Worm (Caenorhabditis elegans) whole organism, late embryonic: ENCODE results near the gene T16D1.1.

Source experiments
- C38D4.7 ChIP-seq: fragments of 200-800 bp; sonication (Bioruptor generic); optimal IDR thresholded peaks from 2 replicates; lab custom pipeline; 2018; ENCODE audit warnings: mild to moderate bottlenecking, missing genetic modification characterization, moderate library complexity, missing compliant biosample characterization
- K02D7.2 ChIP-seq: sonication (generic microtip); optimal IDR thresholded peaks from 2 replicates; lab custom pipeline; 2017; ENCODE audit warnings: mild to moderate bottlenecking, missing genetic modification characterization, missing compliant biosample characterization
- T23F11.4 ChIP-seq: fragments of 200-800 bp; sonication (Bioruptor generic); optimal IDR thresholded peaks from 2 replicates; lab custom pipeline; 2018; ENCODE audit warnings: mild to moderate bottlenecking, missing genetic modification characterization, missing compliant biosample characterization
- ceh-18 ChIP-seq: sonication (generic microtip); optimal IDR thresholded peaks from 2 replicates; lab custom pipeline; 2016; ENCODE audit warnings: missing genetic modification characterization, missing compliant biosample characterization
- ceh-19 ChIP-seq: fragments of 200-800 bp; sonication (Bioruptor generic); optimal IDR thresholded peaks from 2 replicates; lab custom pipeline; 2018; ENCODE audit warnings: mild to moderate bottlenecking, missing genetic modification characterization, missing compliant biosample characterization
- ceh-2 ChIP-seq: sonication (generic microtip); optimal IDR thresholded peaks from 2 replicates; lab custom pipeline; 2016; ENCODE audit warnings: missing genotype, missing genetic modification characterization, missing compliant biosample characterization
- ceh-22 ChIP-seq: sonication (generic microtip); optimal IDR thresholded peaks from 2 replicates; lab custom pipeline; 2017; ENCODE audit warnings: missing biosample characterization, missing genetic modification characterization
- ceh-24 ChIP-seq: sonication (generic microtip); optimal IDR thresholded peaks from 2 replicates; lab custom pipeline; 2016; ENCODE audit warnings: mild to moderate bottlenecking, missing genetic modification characterization, missing compliant biosample characterization
- ceh-30 ChIP-seq: fragments of 150-350 bp; optimal IDR thresholded peaks from 2 replicates; lab custom pipeline; 2014; ENCODE audit warnings: missing biosample characterization, missing genetic modification characterization
- ceh-31 ChIP-seq: sonication (generic microtip); optimal IDR thresholded peaks from 2 replicates; lab custom pipeline; 2016; ENCODE audit warnings: missing genetic modification characterization, missing compliant biosample characterization
- ceh-45 ChIP-seq: fragments of 200-800 bp; sonication (Bioruptor generic); IDR thresholded peaks from 2 replicates; pipeline ENCODE4 v1.3.6; 2022; ENCODE audit warnings: missing genetic modification reagents, missing genetic modification characterization, missing compliant biosample characterization
- ceh-6 ChIP-seq: fragments of 200-800 bp; sonication (Bioruptor generic); optimal IDR thresholded peaks from 2 replicates; lab custom pipeline; 2018; ENCODE audit warnings: mild to moderate bottlenecking, missing genetic modification characterization, missing compliant biosample characterization
- dve-1 ChIP-seq: sonication (generic microtip); optimal IDR thresholded peaks from 2 replicates; lab custom pipeline; 2017; ENCODE audit warnings: antibody characterized with exemption, mild to moderate bottlenecking, missing genetic modification characterization, missing compliant biosample characterization
- elt-2 ChIP-seq: sonication (generic microtip); optimal IDR thresholded peaks from 2 replicates; lab custom pipeline; 2016; ENCODE audit warnings: missing genetic modification reagents, missing genetic modification characterization, missing compliant biosample characterization
- elt-4 ChIP-seq: sonication (generic microtip); optimal IDR thresholded peaks from 2 replicates; lab custom pipeline; 2016; ENCODE audit warnings: missing genetic modification characterization, missing compliant biosample characterization
- ets-4 ChIP-seq: sonication (generic microtip); optimal IDR thresholded peaks from 2 replicates; lab custom pipeline; 2016; ENCODE audit warnings: missing genetic modification characterization, missing compliant biosample characterization
- fax-1 ChIP-seq: sonication (generic microtip); optimal IDR thresholded peaks from 2 replicates; lab custom pipeline; 2016; ENCODE audit warnings: missing genotype, missing genetic modification characterization, missing compliant biosample characterization
- fkh-6 ChIP-seq: sonication (generic microtip); optimal IDR thresholded peaks from 2 replicates; lab custom pipeline; 2016; ENCODE audit warnings: missing genetic modification characterization, missing compliant biosample characterization
- hlh-13 ChIP-seq: fragments of 200-800 bp; sonication (Bioruptor generic); optimal IDR thresholded peaks from 2 replicates; lab custom pipeline; 2018; ENCODE audit warnings: mild to moderate bottlenecking, missing genetic modification characterization, missing compliant biosample characterization
- hlh-30 ChIP-seq: sonication (generic microtip); optimal IDR thresholded peaks from 2 replicates; lab custom pipeline; 2017; ENCODE audit warnings: antibody characterized with exemption, missing genetic modification characterization, missing compliant biosample characterization; ENCODE audit not compliant: insufficient read depth
- hlh-8 ChIP-seq: sonication (generic microtip); optimal IDR thresholded peaks from 2 replicates; lab custom pipeline; 2016; ENCODE audit warnings: missing genotype, missing genetic modification characterization, missing compliant biosample characterization
- lim-6 ChIP-seq: sonication (generic microtip); optimal IDR thresholded peaks from 2 replicates; lab custom pipeline; 2016; ENCODE audit warnings: missing genetic modification characterization, missing compliant biosample characterization
- madf-2 ChIP-seq: sonication (generic microtip); optimal IDR thresholded peaks from 2 replicates; lab custom pipeline; 2017; ENCODE audit warnings: missing genetic modification characterization, missing compliant biosample characterization
- nfya-1 ChIP-seq: sonication (generic microtip); optimal IDR thresholded peaks from 2 replicates; lab custom pipeline; 2017; ENCODE audit warnings: missing genetic modification characterization, mild to moderate bottlenecking, missing compliant biosample characterization, antibody characterized with exemption, moderate library complexity
- nhr-232 ChIP-seq: sonication (generic microtip); optimal IDR thresholded peaks from 2 replicates; lab custom pipeline; 2016; ENCODE audit warnings: missing genetic modification characterization, missing compliant biosample characterization
- odd-2 ChIP-seq: sonication (generic microtip); optimal IDR thresholded peaks from 2 replicates; lab custom pipeline; 2017; ENCODE audit warnings: antibody characterized with exemption, mild to moderate bottlenecking, missing genetic modification characterization, missing compliant biosample characterization
- pha-2 ChIP-seq: sonication (generic microtip); optimal IDR thresholded peaks from 2 replicates; lab custom pipeline; 2017; ENCODE audit warnings: mild to moderate bottlenecking, missing genetic modification characterization, missing compliant biosample characterization
- pqm-1 ChIP-seq: sonication (generic microtip); optimal IDR thresholded peaks from 2 replicates; lab custom pipeline; 2016; ENCODE audit warnings: missing genetic modification characterization, missing compliant biosample characterization
- ref-2 ChIP-seq: sonication (generic microtip); optimal IDR thresholded peaks from 2 replicates; lab custom pipeline; 2016; ENCODE audit warnings: missing genetic modification characterization, missing compliant biosample characterization
- rnt-1 ChIP-seq: sonication (generic microtip); optimal IDR thresholded peaks from 2 replicates; lab custom pipeline; 2016; ENCODE audit warnings: missing genetic modification characterization, missing compliant biosample characterization
- sdc-2 ChIP-seq: sonication (generic microtip); optimal IDR thresholded peaks from 2 replicates; lab custom pipeline; 2016; ENCODE audit warnings: missing genotype, missing genetic modification characterization, missing compliant biosample characterization
- sox-2 ChIP-seq: fragments of 200-800 bp; sonication (Bioruptor generic); IDR thresholded peaks from 2 replicates; pipeline ENCODE4 v1.3.6; 2022; ENCODE audit warnings: missing genetic modification reagents, missing genetic modification characterization, missing compliant biosample characterization
- sox-4 ChIP-seq: sonication (generic microtip); optimal IDR thresholded peaks from 2 replicates; lab custom pipeline; 2017; ENCODE audit warnings: mild to moderate bottlenecking, missing genetic modification characterization, inconsistent platforms, missing compliant biosample characterization
- unc-42 ChIP-seq: sonication (generic microtip); optimal IDR thresholded peaks from 2 replicates; lab custom pipeline; 2016; ENCODE audit warnings: missing genotype, missing genetic modification characterization, missing compliant biosample characterization
- unc-86 ChIP-seq: sonication (generic microtip); optimal IDR thresholded peaks from 2 replicates; lab custom pipeline; 2016; ENCODE audit warnings: missing genetic modification characterization, missing compliant biosample characterization
- ztf-16 ChIP-seq: sonication (generic microtip); optimal IDR thresholded peaks from 2 replicates; lab custom pipeline; 2017; ENCODE audit warnings: missing genetic modification characterization, missing compliant biosample characterization

T16D1.1 gene

DNA sequence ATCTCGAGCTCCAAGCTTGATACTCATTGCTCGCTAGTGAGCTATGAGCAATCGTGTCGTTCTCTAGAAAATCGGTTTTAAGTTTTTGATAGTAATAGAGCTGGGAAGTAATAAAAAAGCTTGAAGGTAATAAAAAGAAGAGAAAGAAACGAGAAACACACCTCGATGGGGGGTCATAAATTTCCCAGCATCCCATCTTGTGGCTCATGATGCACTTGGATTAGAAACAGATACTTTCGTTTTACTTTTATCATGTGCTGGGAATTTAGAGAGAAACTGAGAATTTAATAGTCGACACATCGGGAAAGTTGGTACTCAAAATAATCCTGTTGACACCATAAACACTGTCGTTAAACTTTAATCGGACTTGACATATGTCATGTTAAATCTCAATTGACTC is 20.8 kb downstream of the T16D1.1 start:
- TF ChIP-seq C38D4.7 (GFP tag; lab: Kevin White, UChicago) (no peak), ztf-16 (tag; lab: Kevin White, UChicago) (no peak), ets-4 (tag; lab: Kevin White, UChicago) (no peak), sox-2 (GFP tag; lab: Robert Waterston, UW) (no peak), fax-1 (tag; lab: Kevin White, UChicago) (no peak), sox-4 (tag; lab: Kevin White, UChicago) (no peak), ref-2 (tag; lab: Kevin White, UChicago) (no peak), lim-6 (no peak), dve-1 (no peak), ceh-19 (no peak), ceh-45 (GFP tag; lab: Robert Waterston, UW) (no peak), ceh-6 (GFP tag; lab: Kevin White, UChicago) (no peak)

DNA sequence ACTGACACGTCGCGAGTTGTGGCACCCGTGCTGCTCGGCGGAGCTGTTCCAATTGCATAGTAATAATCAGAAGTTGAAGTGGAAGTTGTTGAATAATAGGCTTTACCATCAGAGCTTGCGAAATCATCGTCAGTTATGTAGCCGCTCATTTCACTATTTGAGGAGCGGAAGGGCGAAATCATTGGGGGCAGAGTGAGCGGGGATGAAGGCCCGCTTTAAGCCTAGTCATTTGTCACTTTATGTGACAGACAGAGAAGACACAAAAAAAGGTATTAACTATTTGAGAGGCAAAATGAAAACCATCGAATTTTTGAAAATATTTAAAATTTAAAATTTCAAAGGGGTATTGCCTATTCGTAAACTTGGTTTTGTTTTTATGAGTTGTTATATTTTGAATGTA is 23.1 kb downstream of the T16D1.1 start:
- no peak for TF ChIP-seq ceh-22 (tag; lab: Kevin White, UChicago)
- no peak for TF ChIP-seq hlh-30 (tag; lab: Kevin White, UChicago)
- no peak for TF ChIP-seq sox-2 (GFP tag; lab: Robert Waterston, UW)
- TF ChIP-seq nhr-232 (tag; lab: Kevin White, UChicago): no peak
- no peak for TF ChIP-seq ceh-31 (tag; lab: Kevin White, UChicago)
- no peak for TF ChIP-seq ets-4 (tag; lab: Kevin White, UChicago)
- no peak for TF ChIP-seq hlh-13 (GFP tag; lab: Kevin White, UChicago)
- TF ChIP-seq K02D7.2 (tag; lab: Kevin White, UChicago): no peak
- TF ChIP-seq fax-1 (tag; lab: Kevin White, UChicago): no peak

DNA sequence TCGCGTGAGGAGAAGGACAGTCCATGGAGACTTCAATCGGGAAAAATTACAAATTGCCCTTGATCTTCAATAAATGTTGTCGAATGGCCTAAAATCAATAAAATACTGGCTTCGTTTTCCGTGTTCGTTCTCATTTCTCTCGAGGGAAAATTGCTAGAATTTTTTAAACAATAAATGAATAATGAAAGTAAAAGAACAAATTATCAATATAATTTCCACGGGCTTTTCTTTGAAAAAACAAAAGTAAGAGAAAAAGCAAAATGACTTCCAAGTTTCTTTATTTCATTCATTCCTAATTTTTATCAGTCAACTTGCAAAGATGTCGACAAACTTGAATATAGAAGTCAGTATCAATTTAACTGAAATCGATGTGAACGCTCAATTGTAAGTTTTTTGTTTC is 28.8 kb downstream of the T16D1.1 start, which contains the start of gene C34F11.1:
Gene C34F11.1, plus strand, starts transcription at position 301 of the 400 bp plus-strand sequence.
- no peak for TF ChIP-seq unc-86
- TF ChIP-seq ceh-45 (GFP tag; lab: Robert Waterston, UW): no peak
- no peak for TF ChIP-seq elt-4
- no peak for TF ChIP-seq nfya-1 (tag; lab: Kevin White, UChicago)
- TF ChIP-seq T23F11.4 (GFP tag; lab: Kevin White, UChicago): no peak
- TF ChIP-seq fax-1 (tag; lab: Kevin White, UChicago): no peak
- TF ChIP-seq elt-2 (tag; lab: Kevin White, UChicago): no peak
- TF ChIP-seq K02D7.2 (tag; lab: Kevin White, UChicago): no peak
- no peak for TF ChIP-seq fkh-6
- no peak for TF ChIP-seq hlh-13 (GFP tag; lab: Kevin White, UChicago)
- no peak for TF ChIP-seq ets-4 (tag; lab: Kevin White, UChicago)
- no peak for TF ChIP-seq hlh-8 (tag; lab: Kevin White, UChicago)
- no peak for TF ChIP-seq unc-42
- TF ChIP-seq ceh-6 (GFP tag; lab: Kevin White, UChicago): no peak
- TF ChIP-seq odd-2 (tag; lab: Kevin White, UChicago): no peak
- no peak for TF ChIP-seq sdc-2 (tag; lab: Kevin White, UChicago)
- no peak for TF ChIP-seq ceh-24 (tag; lab: Kevin White, UChicago)
- no peak for TF ChIP-seq ceh-30 (tag; lab: Kevin White, UChicago)

DNA sequence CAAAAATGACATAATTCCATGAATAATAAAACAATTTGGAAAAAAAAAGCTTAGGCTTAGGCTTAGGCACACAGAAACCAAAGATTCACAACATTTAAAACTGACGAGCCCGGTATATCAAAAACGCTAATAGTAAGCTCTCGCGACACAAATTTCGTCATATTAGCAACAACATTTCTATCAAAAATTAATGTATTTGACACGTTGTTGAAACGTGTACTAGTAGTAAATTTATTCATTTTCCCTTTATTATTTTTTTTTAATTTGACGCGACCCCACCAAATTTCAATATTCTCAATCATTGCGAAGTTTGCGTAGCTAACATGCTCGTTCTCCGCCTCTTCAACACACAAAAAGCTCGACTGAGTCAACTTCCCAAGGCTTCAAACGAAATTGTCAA is 29.5 kb downstream of the T16D1.1 start, which contains the start of gene C34F11.2:
Gene C34F11.2, plus strand, starts transcription at position 301 of the 400 bp plus-strand sequence.
- no peak for TF ChIP-seq fax-1 (tag; lab: Kevin White, UChicago)
- TF ChIP-seq pqm-1 (tag; lab: Kevin White, UChicago): no peak
- TF ChIP-seq ceh-2 (tag; lab: Kevin White, UChicago): no peak
- no peak for TF ChIP-seq madf-2 (tag; lab: Kevin White, UChicago)
- no peak for TF ChIP-seq pha-2 (tag; lab: Kevin White, UChicago)
- no peak for TF ChIP-seq dve-1
- TF ChIP-seq K02D7.2 (tag; lab: Kevin White, UChicago): no peak
- no peak for TF ChIP-seq ceh-24 (tag; lab: Kevin White, UChicago)
- no peak for TF ChIP-seq sox-2 (GFP tag; lab: Robert Waterston, UW)
- TF ChIP-seq ceh-31 (tag; lab: Kevin White, UChicago): no peak
- no peak for TF ChIP-seq unc-42
- no peak for TF ChIP-seq rnt-1 (tag; lab: Kevin White, UChicago)
- no peak for TF ChIP-seq ceh-18 (tag; lab: Kevin White, UChicago)
- no peak for TF ChIP-seq fkh-6
